Worm (Caenorhabditis elegans) whole organism, L4/young adult: ENCODE results near the gene mfn-1.

Experiments used
- W03F9.2 ChIP-seq: fragments of 150-350 bp; optimal IDR thresholded peaks from 2 replicates; lab custom pipeline; 2014; ENCODE audit warnings: missing biosample characterization, missing genetic modification characterization
- dao-5 ChIP-seq: sonication (generic microtip); optimal IDR thresholded peaks from 2 replicates; lab custom pipeline; 2016; ENCODE audit warnings: missing genotype, missing genetic modification characterization, moderate library complexity, missing compliant biosample characterization
- him-1 ChIP-seq: sonication (generic microtip); optimal IDR thresholded peaks from 2 replicates; lab custom pipeline; 2016; ENCODE audit warnings: missing genotype, missing genetic modification reagents, missing genetic modification characterization, missing compliant biosample characterization

DNA sequence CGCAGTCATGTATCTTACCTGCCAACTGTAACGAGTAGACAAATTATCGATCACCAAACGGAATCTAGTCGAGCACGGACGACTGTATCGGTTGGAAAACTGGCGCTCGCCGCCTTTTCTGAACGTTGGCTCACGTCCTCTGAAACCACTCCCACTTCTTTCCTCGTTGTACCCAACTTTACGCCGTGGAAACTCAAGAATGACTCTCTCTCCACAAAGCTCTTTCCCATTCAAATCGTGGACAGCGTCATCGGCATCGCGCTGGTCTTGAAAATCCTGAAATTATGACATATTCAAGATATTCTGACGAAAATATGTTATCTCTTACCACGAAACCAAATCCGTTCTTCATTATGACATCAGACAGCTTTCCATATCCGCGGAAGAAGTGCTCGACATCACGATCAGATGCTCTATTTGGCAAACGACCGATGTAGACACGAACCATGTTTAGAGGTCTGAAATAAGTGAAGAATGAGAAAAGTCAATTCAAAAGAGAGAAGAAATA is 19.3 kb downstream of the mfn-1 start, which contains the start of gene rsp-2:
- no peak for TF ChIP-seq dao-5 (tag; lab: Kevin White, UChicago)
- no peak for TF ChIP-seq W03F9.2 (tag; lab: Kevin White, UChicago)
- no peak for TF ChIP-seq him-1
